Worm (Caenorhabditis elegans) whole organism, late embryonic: ENCODE data around the gene grl-18.

Source experiments
- ets-4 ChIP-seq: sonication (generic microtip); optimal IDR thresholded peaks from 2 replicates; lab custom pipeline; 2016; ENCODE audit warnings: missing genetic modification characterization, missing compliant biosample characterization
- hlh-13 ChIP-seq: fragments of 200-800 bp; sonication (Bioruptor generic); optimal IDR thresholded peaks from 2 replicates; lab custom pipeline; 2018; ENCODE audit warnings: mild to moderate bottlenecking, missing genetic modification characterization, missing compliant biosample characterization
- nhr-11 ChIP-seq: fragments of 150-350 bp; optimal IDR thresholded peaks from 2 replicates; lab custom pipeline; 2014; ENCODE audit warnings: missing biosample characterization, missing genetic modification characterization
- pha-4 ChIP-seq: fragments of 150-350 bp; optimal IDR thresholded peaks from 2 replicates; lab custom pipeline; 2018; ENCODE audit warnings: missing biosample characterization, missing genetic modification reagents, missing genetic modification characterization
- pqm-1 ChIP-seq: sonication (generic microtip); optimal IDR thresholded peaks from 2 replicates; lab custom pipeline; 2016; ENCODE audit warnings: missing genetic modification characterization, missing compliant biosample characterization
- unc-55 ChIP-seq: sonication (generic microtip); optimal IDR thresholded peaks from 2 replicates; lab custom pipeline; 2017; ENCODE audit warnings: missing biosample characterization, missing genetic modification reagents, missing genetic modification characterization
- zip-5 ChIP-seq: sonication (generic microtip); optimal IDR thresholded peaks from 2 replicates; lab custom pipeline; 2016; ENCODE audit warnings: missing genetic modification characterization, missing compliant biosample characterization

ce11 chrV:5535774-5536173 lies 47.1 kb upstream of the grl-18 start, which contains the start of gene C24G6.8:
- TF ChIP-seq ets-4 (tag; lab: Kevin White, UChicago): no peak
- TF ChIP-seq unc-55 (GFP tag; lab: Kevin White, UChicago): no peak
- no peak for TF ChIP-seq hlh-13 (GFP tag; lab: Kevin White, UChicago)
- TF ChIP-seq zip-5 (tag; lab: Kevin White, UChicago): no peak
- TF ChIP-seq nhr-11: no peak
- TF ChIP-seq pha-4 (tag; lab: Kevin White, UChicago): no peak
- no peak for TF ChIP-seq pqm-1 (tag; lab: Kevin White, UChicago)
